Fruit fly (Drosophila melanogaster) whole organism, pupa: ENCODE data around the gene ex.
A peak's percentile ranks its signal among the peaks of the same experiment; 100 is the strongest.

Source experiments
- CG10348 ChIP-seq: fragments of 200-800 bp; sonication (Bioruptor generic); IDR thresholded peaks from 2 replicates; pipeline ENCODE4 v1.3.6; 2022; ENCODE audit warnings: missing biosample characterization, missing genetic modification characterization
- CG12605 ChIP-seq: fragments of 200-800 bp; sonication (Bioruptor generic); IDR thresholded peaks from 2 replicates; pipeline ENCODE4 v1.3.6; 2022; ENCODE audit warnings: missing biosample characterization, missing genetic modification characterization
- CG13204 ChIP-seq: fragments of 200-800 bp; sonication (Bioruptor generic); optimal IDR thresholded peaks from 2 replicates; lab custom pipeline; 2018; ENCODE audit warnings: missing biosample characterization, mild to moderate bottlenecking, missing genetic modification characterization, moderate library complexity
- CG14655 ChIP-seq: fragments of 200-800 bp; sonication (Bioruptor generic); optimal IDR thresholded peaks from 3 replicates; lab custom pipeline; 2017; ENCODE audit warnings: mild to moderate bottlenecking, missing biosample characterization, missing genetic modification reagents, missing genetic modification characterization
- CG15710 ChIP-seq: fragments of 200-800 bp; sonication (Bioruptor generic); optimal IDR thresholded peaks from 2 replicates; lab custom pipeline; 2018; ENCODE audit warnings: missing biosample characterization, mild to moderate bottlenecking, missing genetic modification characterization, moderate library complexity
- CG17806 ChIP-seq: fragments of 200-800 bp; sonication (Bioruptor generic); optimal IDR thresholded peaks from 2 replicates; lab custom pipeline; 2018; ENCODE audit warnings: missing biosample characterization, mild to moderate bottlenecking, missing genetic modification characterization, moderate library complexity
- CG32121 ChIP-seq: fragments of 200-800 bp; sonication (Bioruptor generic); IDR thresholded peaks from 2 replicates; pipeline ENCODE4 v1.3.6; 2022; ENCODE audit warnings: missing biosample characterization, missing genetic modification characterization
- CG34367 ChIP-seq: fragments of 200-800 bp; sonication (Bioruptor generic); optimal IDR thresholded peaks from 2 replicates; lab custom pipeline; 2018; ENCODE audit warnings: missing biosample characterization, mild to moderate bottlenecking, missing genetic modification characterization
- CG4496 ChIP-seq: fragments of 200-800 bp; sonication (Bioruptor generic); IDR thresholded peaks from 3 replicates; pipeline ENCODE4 v1.3.6; 2022; ENCODE audit warnings: missing biosample characterization, missing genetic modification characterization
- CG8159 ChIP-seq: fragments of 200-800 bp; sonication (Bioruptor generic); optimal IDR thresholded peaks from 3 replicates; lab custom pipeline; 2018; ENCODE audit warnings: missing biosample characterization, mild to moderate bottlenecking, missing genetic modification characterization, moderate library complexity
- CG8301 ChIP-seq: fragments of 200-800 bp; sonication (Bioruptor generic); optimal IDR thresholded peaks from 2 replicates; lab custom pipeline; 2018; ENCODE audit warnings: missing biosample characterization, mild to moderate bottlenecking, missing genetic modification characterization
- CG9948 ChIP-seq: fragments of 200-800 bp; sonication (Bioruptor generic); optimal IDR thresholded peaks from 2 replicates; lab custom pipeline; 2018; ENCODE audit warnings: missing biosample characterization, mild to moderate bottlenecking, missing genetic modification characterization, moderate library complexity
- D1 ChIP-seq: fragments of 200-800 bp; sonication (Bioruptor generic); optimal IDR thresholded peaks from 2 replicates; lab custom pipeline; 2018; ENCODE audit warnings: missing biosample characterization, mild to moderate bottlenecking, missing genetic modification characterization, moderate library complexity
- EcR ChIP-seq: fragments of 200-800 bp; sonication (Bioruptor generic); optimal IDR thresholded peaks from 3 replicates; lab custom pipeline; 2019; ENCODE audit warnings: missing biosample characterization, missing genetic modification characterization, mild to moderate bottlenecking, moderate library complexity, missing genetic modification reagents
- Ets98B ChIP-seq: fragments of 200-800 bp; sonication (Bioruptor generic); IDR thresholded peaks from 2 replicates; pipeline ENCODE4 v1.3.6; 2022; ENCODE audit warnings: missing biosample characterization, missing genetic modification characterization
- Pif1A ChIP-seq: fragments of 200-800 bp; sonication (Bioruptor generic); optimal IDR thresholded peaks from 3 replicates; lab custom pipeline; 2016; ENCODE audit warnings: missing biosample characterization, missing genetic modification characterization
- Pif1B ChIP-seq: fragments of 200-800 bp; sonication (Bioruptor generic); optimal IDR thresholded peaks from 3 replicates; lab custom pipeline; 2016; ENCODE audit warnings: missing biosample characterization, missing genetic modification characterization
- Snoo ChIP-seq: fragments of 200-800 bp; sonication (Bioruptor generic); optimal IDR thresholded peaks from 3 replicates; lab custom pipeline; 2017; ENCODE audit warnings: missing biosample characterization, mild to moderate bottlenecking, missing genetic modification characterization, inconsistent platforms
- fd96Ca ChIP-seq: fragments of 200-800 bp; sonication (Bioruptor generic); IDR thresholded peaks from 3 replicates; pipeline ENCODE4 v1.3.6; 2022; ENCODE audit warnings: missing biosample characterization, missing genetic modification characterization
- gl ChIP-seq: fragments of 200-800 bp; sonication (Bioruptor generic); optimal IDR thresholded peaks from 2 replicates; lab custom pipeline; 2018; ENCODE audit warnings: missing biosample characterization, mild to moderate bottlenecking, missing genetic modification characterization
- rn ChIP-seq: fragments of 200-800 bp; sonication (Bioruptor generic); IDR thresholded peaks from 2 replicates; pipeline ENCODE4 v1.3.6; 2022; ENCODE audit warnings: missing biosample characterization, missing genetic modification characterization

ex gene

DNA sequence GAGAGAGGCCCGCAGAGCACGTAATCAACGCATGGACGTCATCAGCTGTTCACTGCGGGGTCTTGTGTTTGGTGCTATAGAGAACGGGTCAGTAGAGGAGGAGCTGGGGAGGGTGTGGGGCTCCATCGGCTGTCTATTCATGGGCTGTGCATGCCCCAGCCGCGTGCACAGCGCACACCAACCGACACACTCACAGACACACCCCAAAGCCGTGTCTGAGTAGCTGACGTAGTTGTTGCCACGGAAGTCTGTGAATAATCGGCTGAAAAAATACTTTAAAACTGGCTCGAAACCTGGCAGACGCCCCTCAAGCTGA, 49.1 kb downstream of the ex start:
- no peak for TF ChIP-seq Pif1A (GFP tag; lab: Kevin White, UChicago)
- no peak for TF ChIP-seq CG8159 (tag; lab: Kevin White, UChicago)
- no peak for TF ChIP-seq CG32121 (GFP tag; lab: Robert Waterston, UW)

DNA sequence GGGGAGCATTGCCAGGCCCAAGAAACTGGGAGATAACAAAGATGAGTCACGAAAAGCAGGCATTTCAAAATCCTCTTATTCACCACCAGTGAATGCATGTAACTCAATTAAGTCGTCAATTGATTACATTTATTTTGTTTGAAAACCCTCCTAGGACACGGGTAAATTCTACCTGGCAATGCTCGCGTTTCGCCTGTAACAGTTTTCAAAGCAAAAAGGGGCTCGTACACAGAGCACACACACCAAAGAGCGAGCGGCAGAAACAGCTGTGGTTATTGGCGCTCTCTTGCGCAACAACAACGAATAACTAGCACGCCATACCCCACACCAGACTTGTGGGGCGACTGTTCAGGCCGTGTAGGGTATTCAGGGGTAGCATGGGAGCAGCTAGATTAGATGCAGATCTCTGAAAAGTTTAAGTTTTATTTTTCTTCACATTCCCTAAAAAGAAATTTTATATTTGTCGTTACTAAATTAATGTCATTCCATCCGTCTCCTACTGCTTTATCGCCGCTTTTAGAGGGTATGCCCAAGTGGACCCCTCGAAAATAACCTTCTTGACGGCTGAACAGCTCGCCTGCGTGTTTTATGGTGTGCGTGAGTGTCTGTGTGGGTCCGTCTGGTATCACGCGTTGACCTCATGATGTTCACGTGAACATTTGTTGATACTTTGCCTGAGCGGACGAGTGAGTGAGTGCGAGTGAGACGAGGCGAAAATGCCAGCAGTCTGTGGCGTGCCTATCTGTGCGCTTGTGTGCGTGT, 49.8 kb downstream of the ex start:
- TF ChIP-seq CG10348 (GFP tag; lab: Robert Waterston, UW): no peak
- TF ChIP-seq EcR (GFP tag; lab: Kevin White, UChicago): peak; percentile 98
- peak; percentile 100 for TF ChIP-seq CG9948 (tag; lab: Kevin White, UChicago)
- no peak for TF ChIP-seq rn (GFP tag; lab: Robert Waterston, UW)
- TF ChIP-seq CG12605 (GFP tag; lab: Robert Waterston, UW): no peak
- no peak for TF ChIP-seq CG4496 (GFP tag; lab: Robert Waterston, UW)
- peak; percentile 100 for TF ChIP-seq CG8301
- peak; percentile 100 for TF ChIP-seq Pif1B
- TF ChIP-seq Ets98B (GFP tag; lab: Robert Waterston, UW): no peak
- peak; percentile 100 for TF ChIP-seq CG14655 (GFP tag; lab: Kevin White, UChicago)
- peak; percentile 100 for TF ChIP-seq CG34367 (tag; lab: Kevin White, UChicago)
- TF ChIP-seq gl: peak; percentile 99
- peak; percentile 100 for TF ChIP-seq Snoo
- peak; percentile 100 for TF ChIP-seq Pif1A (GFP tag; lab: Kevin White, UChicago)
- TF ChIP-seq CG13204 (GFP tag; lab: Kevin White, UChicago): peak; percentile 100
- no peak for TF ChIP-seq CG32121 (GFP tag; lab: Robert Waterston, UW)
- TF ChIP-seq CG8159 (tag; lab: Kevin White, UChicago): peak; percentile 100
- TF ChIP-seq CG17806 (tag; lab: Kevin White, UChicago): peak; percentile 100
- TF ChIP-seq fd96Ca (GFP tag; lab: Robert Waterston, UW): no peak
- TF ChIP-seq CG15710: peak; percentile 100
- peak; percentile 100 for TF ChIP-seq D1 (tag; lab: Kevin White, UChicago)

DNA sequence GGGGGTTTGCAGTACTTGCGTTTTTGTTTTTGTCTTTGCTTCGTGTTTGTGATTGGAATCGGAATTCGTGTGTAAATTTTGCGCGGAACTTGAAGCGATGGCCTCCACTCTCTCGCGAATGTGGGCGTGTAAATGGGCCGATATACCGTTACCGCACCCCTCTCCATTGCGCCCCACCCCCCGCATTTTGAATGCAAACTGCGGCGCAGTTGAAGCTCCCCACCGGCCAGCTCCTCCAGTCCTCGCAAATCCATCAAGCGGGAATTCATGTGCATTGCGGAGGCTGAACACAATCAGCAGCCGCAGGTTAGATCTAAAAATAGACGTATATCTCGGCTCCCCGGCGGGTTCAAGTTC, 50.4 kb downstream of the ex start:
- no peak for TF ChIP-seq rn (GFP tag; lab: Robert Waterston, UW)
- TF ChIP-seq CG13204 (GFP tag; lab: Kevin White, UChicago): no peak
- TF ChIP-seq CG8159 (tag; lab: Kevin White, UChicago): no peak
- TF ChIP-seq Snoo: no peak
- TF ChIP-seq Pif1B: no peak
- TF ChIP-seq fd96Ca (GFP tag; lab: Robert Waterston, UW): no peak
- TF ChIP-seq EcR (GFP tag; lab: Kevin White, UChicago): no peak
- TF ChIP-seq Ets98B (GFP tag; lab: Robert Waterston, UW): no peak

- TF ChIP-seq rn (GFP tag; lab: Robert Waterston, UW) (no peak), CG10348 (GFP tag; lab: Robert Waterston, UW) (no peak), Ets98B (GFP tag; lab: Robert Waterston, UW) (no peak), gl (no peak), Pif1A (GFP tag; lab: Kevin White, UChicago) (peak; percentile 60), CG9948 (tag; lab: Kevin White, UChicago) (peak; percentile 39), CG8301 (peak; percentile 71), CG15710 (peak; percentile 52), EcR (GFP tag; lab: Kevin White, UChicago) (no peak), CG13204 (GFP tag; lab: Kevin White, UChicago) (no peak), CG32121 (GFP tag; lab: Robert Waterston, UW) (no peak), D1 (tag; lab: Kevin White, UChicago) (no peak), CG4496 (GFP tag; lab: Robert Waterston, UW) (no peak), CG14655 (GFP tag; lab: Kevin White, UChicago) (peak; percentile 69), Snoo (no peak), Pif1B (peak; percentile 61), fd96Ca (GFP tag; lab: Robert Waterston, UW) (no peak), CG17806 (tag; lab: Kevin White, UChicago) (peak; percentile 59), CG12605 (GFP tag; lab: Robert Waterston, UW) (no peak), CG34367 (tag; lab: Kevin White, UChicago) (peak; percentile 43), CG8159 (tag; lab: Kevin White, UChicago) (peak; percentile 59)
Observed at dm6 chr2L:481757-482450, 50.9 kb downstream of the ex start.

DNA sequence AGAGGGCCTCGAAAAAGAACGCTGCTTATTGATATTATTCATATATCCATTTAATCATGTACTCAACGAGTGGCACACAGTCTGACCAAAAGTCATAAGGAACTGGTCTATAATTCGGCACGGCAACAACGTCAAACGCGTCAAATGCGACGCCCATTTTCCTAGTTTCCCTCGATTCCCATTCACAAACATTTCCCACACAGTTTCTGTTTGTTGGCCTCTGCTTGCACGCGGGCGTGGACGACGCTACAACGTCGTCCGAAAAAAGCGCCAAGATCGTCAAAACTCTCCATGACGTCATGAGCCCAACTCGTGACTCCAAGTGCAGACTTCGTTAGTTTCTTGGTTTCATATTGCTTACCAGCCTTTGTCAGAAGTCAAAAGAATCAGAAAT, 51.4 kb downstream of the ex start:
- TF ChIP-seq CG12605 (GFP tag; lab: Robert Waterston, UW) (no peak), CG15710 (no peak), CG13204 (GFP tag; lab: Kevin White, UChicago) (no peak), gl (no peak), CG10348 (GFP tag; lab: Robert Waterston, UW) (no peak), CG14655 (GFP tag; lab: Kevin White, UChicago) (no peak), CG8159 (tag; lab: Kevin White, UChicago) (no peak), fd96Ca (GFP tag; lab: Robert Waterston, UW) (no peak), Pif1A (GFP tag; lab: Kevin White, UChicago) (no peak)
- TF ChIP-seq, all 21 proteins: peak for 0
